Worm (Caenorhabditis elegans) whole organism, midembryonic: ENCODE data around the gene T21D12.11.
"Not testable (repeated sequence)": the region's sequence is repeated elsewhere in the genome, so short reads cannot be mapped to it uniquely, and the experiment has no call there.

Experiments
- flt-1 ChIP-seq: fragments of 200-800 bp; sonication (Bioruptor generic); IDR thresholded peaks from 2 replicates; pipeline ENCODE4 v1.3.6; 2022; ENCODE audit warnings: missing genetic modification characterization, missing compliant biosample characterization
- med-1 ChIP-seq: sonication (generic microtip); optimal IDR thresholded peaks from 2 replicates; lab custom pipeline; 2017; ENCODE audit warnings: missing genetic modification characterization, mild to moderate bottlenecking, missing compliant biosample characterization, antibody characterized with exemption, missing genetic modification reagents; ENCODE audit not compliant: insufficient read depth
- ref-1 ChIP-seq: fragments of 200-800 bp; sonication (Bioruptor generic); conservative IDR thresholded peaks from 2 replicates; pipeline ENCODE4 v1.3.6; 2022; ENCODE audit warnings: missing genetic modification reagents, missing genetic modification characterization, missing compliant biosample characterization
- ztf-23 ChIP-seq: fragments of 200-800 bp; sonication (Bioruptor generic); IDR thresholded peaks from 2 replicates; pipeline ENCODE4 v1.3.6; 2022; ENCODE audit warnings: missing genetic modification reagents, missing genetic modification characterization, missing compliant biosample characterization
- ztf-29 ChIP-seq: fragments of 200-800 bp; sonication (Bioruptor generic); IDR thresholded peaks from 2 replicates; pipeline ENCODE4 v1.3.6; 2022; ENCODE audit warnings: missing genetic modification reagents, missing genetic modification characterization, missing compliant biosample characterization

DNA sequence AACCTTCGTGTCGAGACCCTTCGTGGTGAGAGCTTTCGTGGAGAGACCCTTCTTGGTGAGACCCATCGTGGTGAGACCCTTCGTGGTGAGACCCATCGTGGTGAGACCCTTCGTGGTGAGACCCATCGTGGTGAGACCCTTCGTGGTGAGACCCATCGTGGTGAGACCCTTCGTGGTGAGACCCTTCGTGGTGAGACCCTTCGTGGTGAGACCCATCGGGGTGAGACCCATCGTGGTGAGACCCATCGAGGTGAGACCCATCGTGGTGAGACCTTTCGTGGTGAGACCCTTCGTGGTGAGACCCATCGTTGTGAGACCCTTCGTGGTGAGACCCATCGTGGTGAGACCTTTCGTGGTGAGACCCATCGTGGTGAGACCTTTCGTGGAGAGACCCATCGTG lies 12.0 kb downstream of the T21D12.11 start:
- TF ChIP-seq flt-1 (GFP tag; lab: Robert Waterston, UW); med-1 (GFP tag; lab: Kevin White, UChicago); ztf-29 (GFP tag; lab: Robert Waterston, UW); ref-1 (GFP tag; lab: Robert Waterston, UW): not testable (repeated sequence)
- peak; percentile 38; the same call in 1 of the 2 replicates for TF ChIP-seq ztf-23
